Fruit fly (Drosophila melanogaster) whole organism, prepupa: ENCODE results near the gene CG8206.

ENCODE experiments used
- Blimp-1 ChIP-seq: fragments of 200-800 bp; sonication (Bioruptor generic); optimal IDR thresholded peaks from 3 replicates; lab custom pipeline; 2017; ENCODE audit warnings: missing biosample characterization, missing genetic modification characterization, mild to moderate bottlenecking, moderate library complexity, missing genetic modification reagents
- CG10631 ChIP-seq: fragments of 200-800 bp; sonication (Bioruptor generic); optimal IDR thresholded peaks from 2 replicates; lab custom pipeline; 2016; ENCODE audit warnings: missing biosample characterization, missing genetic modification characterization
- CG11294 ChIP-seq: fragments of 200-800 bp; sonication (Bioruptor generic); IDR thresholded peaks from 2 replicates; pipeline ENCODE4 v1.3.6; 2022; ENCODE audit warnings: missing biosample characterization, missing genetic modification characterization
- CG11762 ChIP-seq: fragments of 200-800 bp; sonication (Bioruptor generic); optimal IDR thresholded peaks from 3 replicates; lab custom pipeline; 2016; ENCODE audit warnings: missing biosample characterization, missing genetic modification characterization; ENCODE audit not compliant: insufficient read depth
- CG11902 ChIP-seq: fragments of 200-800 bp; sonication (Bioruptor generic); optimal IDR thresholded peaks from 3 replicates; lab custom pipeline; 2016; ENCODE audit warnings: missing biosample characterization, missing genetic modification characterization
- CG15336 ChIP-seq: fragments of 200-800 bp; sonication (Bioruptor generic); IDR thresholded peaks from 2 replicates; pipeline ENCODE4 v1.3.6; 2022; ENCODE audit warnings: missing biosample characterization, missing genetic modification characterization
- CG1621 ChIP-seq: fragments of 200-800 bp; sonication (Bioruptor generic); optimal IDR thresholded peaks from 3 replicates; lab custom pipeline; 2018; ENCODE audit warnings: missing biosample characterization, mild to moderate bottlenecking, missing genetic modification characterization
- CG3032 ChIP-seq: fragments of 200-800 bp; optimal IDR thresholded peaks from 2 replicates; lab custom pipeline; 2019; ENCODE audit warnings: missing biosample characterization, mild to moderate bottlenecking, missing genetic modification characterization, moderate library complexity
- CG3919 ChIP-seq: fragments of 200-800 bp; sonication (Bioruptor generic); optimal IDR thresholded peaks from 3 replicates; lab custom pipeline; 2016; ENCODE audit warnings: missing biosample characterization, missing genetic modification characterization
- CG4318 ChIP-seq: fragments of 200-800 bp; sonication (Bioruptor generic); optimal IDR thresholded peaks from 3 replicates; lab custom pipeline; 2017; ENCODE audit warnings: missing biosample characterization, mild to moderate bottlenecking, missing genetic modification characterization
- CG6163 ChIP-seq: fragments of 200-800 bp; sonication (Bioruptor generic); IDR thresholded peaks from 3 replicates; pipeline ENCODE4 v1.3.6; 2022; ENCODE audit warnings: missing biosample characterization, missing genetic modification characterization
- CG6276 ChIP-seq: fragments of 200-800 bp; sonication (Bioruptor generic); optimal IDR thresholded peaks from 2 replicates; lab custom pipeline; 2017; ENCODE audit warnings: missing biosample characterization, mild to moderate bottlenecking, missing genetic modification characterization
- CG6792 ChIP-seq: fragments of 200-800 bp; sonication (Bioruptor generic); optimal IDR thresholded peaks from 3 replicates; lab custom pipeline; 2016; ENCODE audit warnings: missing biosample characterization, missing genetic modification characterization
- CG6808 ChIP-seq: fragments of 200-800 bp; sonication (Bioruptor generic); optimal IDR thresholded peaks from 3 replicates; lab custom pipeline; 2017; ENCODE audit warnings: missing biosample characterization, missing genetic modification characterization, mild to moderate bottlenecking, moderate library complexity, missing genetic modification reagents
- CG6854 ChIP-seq: fragments of 200-800 bp; sonication (Bioruptor generic); optimal IDR thresholded peaks from 2 replicates; lab custom pipeline; 2017; ENCODE audit warnings: missing biosample characterization, mild to moderate bottlenecking, missing genetic modification characterization
- CG7368 ChIP-seq: fragments of 200-800 bp; sonication (Bioruptor generic); optimal IDR thresholded peaks from 3 replicates; lab custom pipeline; 2016; ENCODE audit warnings: missing biosample characterization, missing genetic modification characterization
- CG8319 ChIP-seq: fragments of 200-800 bp; sonication (Bioruptor generic); optimal IDR thresholded peaks from 3 replicates; lab custom pipeline; 2016; ENCODE audit warnings: missing biosample characterization, missing genetic modification characterization
- CG8632 ChIP-seq: fragments of 200-800 bp; sonication (Bioruptor generic); optimal IDR thresholded peaks from 3 replicates; lab custom pipeline; 2016; ENCODE audit warnings: missing biosample characterization, missing genetic modification characterization
- CG9139 ChIP-seq: fragments of 200-800 bp; sonication (Bioruptor generic); optimal IDR thresholded peaks from 3 replicates; lab custom pipeline; 2017; ENCODE audit warnings: missing biosample characterization, mild to moderate bottlenecking, missing genetic modification characterization
- Eip75B ChIP-seq: fragments of 200-800 bp; sonication (Bioruptor generic); optimal IDR thresholded peaks from 3 replicates; lab custom pipeline; 2016; ENCODE audit warnings: missing biosample characterization, missing genetic modification characterization
- Eip78C ChIP-seq: fragments of 200-800 bp; sonication (Bioruptor generic); peaks from one replicate; lab custom pipeline; 2016; ENCODE audit warnings: missing biosample characterization, missing genetic modification characterization
- Ets21C ChIP-seq: fragments of 200-800 bp; sonication (Bioruptor generic); optimal IDR thresholded peaks from 3 replicates; lab custom pipeline; 2016; ENCODE audit warnings: missing biosample characterization, missing genetic modification characterization
- Gug ChIP-seq: fragments of 200-800 bp; sonication (Bioruptor generic); IDR thresholded peaks from 2 replicates; pipeline ENCODE4 v1.3.6; 2022; ENCODE audit warnings: missing biosample characterization, missing genetic modification characterization
- Hr39 ChIP-seq: fragments of 200-800 bp; sonication (Bioruptor generic); optimal IDR thresholded peaks from 2 replicates; lab custom pipeline; 2016; ENCODE audit warnings: missing biosample characterization, missing genetic modification characterization
- Hr4 ChIP-seq: fragments of 200-800 bp; sonication (Bioruptor generic); optimal IDR thresholded peaks from 3 replicates; lab custom pipeline; 2016; ENCODE audit warnings: missing biosample characterization, missing genetic modification characterization
- Met ChIP-seq: fragments of 200-800 bp; sonication (Bioruptor generic); optimal IDR thresholded peaks from 3 replicates; lab custom pipeline; 2016; ENCODE audit warnings: missing biosample characterization, missing genetic modification characterization
- OdsH ChIP-seq: fragments of 200-800 bp; sonication (Bioruptor generic); optimal IDR thresholded peaks from 3 replicates; lab custom pipeline; 2016; ENCODE audit warnings: missing biosample characterization, missing genetic modification characterization
- Smox ChIP-seq: fragments of 200-800 bp; sonication (Bioruptor generic); optimal IDR thresholded peaks from 3 replicates; lab custom pipeline; 2016; ENCODE audit warnings: missing biosample characterization, missing genetic modification characterization
- Sox102F ChIP-seq: fragments of 200-800 bp; sonication (Bioruptor generic); optimal IDR thresholded peaks from 2 replicates; lab custom pipeline; 2016; ENCODE audit warnings: missing biosample characterization, mild to moderate bottlenecking, missing genetic modification characterization
- Sox14 ChIP-seq: fragments of 200-800 bp; sonication (Bioruptor generic); optimal IDR thresholded peaks from 3 replicates; lab custom pipeline; 2016; ENCODE audit warnings: missing biosample characterization, missing genetic modification characterization
- Sox15 ChIP-seq: fragments of 200-800 bp; sonication (Bioruptor generic); optimal IDR thresholded peaks from 3 replicates; lab custom pipeline; 2016; ENCODE audit warnings: missing biosample characterization, missing genetic modification characterization
- achi ChIP-seq: fragments of 200-800 bp; sonication (Bioruptor generic); optimal IDR thresholded peaks from 3 replicates; lab custom pipeline; 2016; ENCODE audit warnings: missing biosample characterization, missing genetic modification characterization
- acj6 ChIP-seq: fragments of 200-800 bp; sonication (Bioruptor generic); optimal IDR thresholded peaks from 3 replicates; lab custom pipeline; 2016; ENCODE audit warnings: missing biosample characterization, missing genetic modification characterization
- cyc ChIP-seq: fragments of 200-800 bp; sonication (Bioruptor generic); optimal IDR thresholded peaks from 3 replicates; lab custom pipeline; 2016; ENCODE audit warnings: missing biosample characterization, missing genetic modification characterization
- dac ChIP-seq: fragments of 200-800 bp; sonication (Bioruptor generic); optimal IDR thresholded peaks from 2 replicates; lab custom pipeline; 2017; ENCODE audit warnings: missing biosample characterization, mild to moderate bottlenecking, missing genetic modification characterization
- dsx ChIP-seq: fragments of 200-800 bp; optimal IDR thresholded peaks from 3 replicates; lab custom pipeline; 2019; ENCODE audit warnings: missing biosample characterization, mild to moderate bottlenecking, missing genetic modification characterization, moderate library complexity; ENCODE audit not compliant: poor library complexity, severe bottlenecking
- esn ChIP-seq: fragments of 200-800 bp; sonication (Bioruptor generic); optimal IDR thresholded peaks from 2 replicates; lab custom pipeline; 2016; ENCODE audit warnings: missing biosample characterization, mild to moderate bottlenecking, missing genetic modification characterization, moderate library complexity
- fd59A ChIP-seq: fragments of 200-800 bp; sonication (Bioruptor generic); optimal IDR thresholded peaks from 2 replicates; lab custom pipeline; 2017; ENCODE audit warnings: missing biosample characterization, mild to moderate bottlenecking, missing genetic modification characterization, missing genetic modification reagents
- fd85E ChIP-seq: fragments of 200-800 bp; sonication (Bioruptor generic); optimal IDR thresholded peaks from 3 replicates; lab custom pipeline; 2016; ENCODE audit warnings: missing biosample characterization, missing genetic modification characterization
- fkh ChIP-seq: fragments of 200-800 bp; sonication (Bioruptor generic); optimal IDR thresholded peaks from 3 replicates; lab custom pipeline; 2017; ENCODE audit warnings: missing biosample characterization, mild to moderate bottlenecking, missing genetic modification characterization, moderate library complexity
- lz ChIP-seq: fragments of 200-800 bp; sonication (Bioruptor generic); optimal IDR thresholded peaks from 3 replicates; lab custom pipeline; 2016; ENCODE audit warnings: missing biosample characterization, missing genetic modification characterization
- net ChIP-seq: fragments of 200-800 bp; sonication (Bioruptor generic); optimal IDR thresholded peaks from 3 replicates; lab custom pipeline; 2016; ENCODE audit warnings: missing biosample characterization, missing genetic modification characterization
- pdm3 ChIP-seq: fragments of 200-800 bp; sonication (Bioruptor generic); optimal IDR thresholded peaks from 3 replicates; lab custom pipeline; 2016; ENCODE audit warnings: missing biosample characterization, missing genetic modification characterization
- salr ChIP-seq, 2 experiments: fragments of 200-800 bp; sonication (Bioruptor generic); optimal IDR thresholded peaks; 3 replicates each; lab custom pipeline; 2016 to 2018; ENCODE audit warnings: missing biosample characterization in 2 of 2, missing genetic modification characterization in 2 of 2, mild to moderate bottlenecking in 1 of 2
- ss ChIP-seq, 2 experiments: fragments of 200-800 bp; sonication (Bioruptor generic); optimal IDR thresholded peaks; 2 replicates in 1 of 2; 3 replicates in 1 of 2; lab custom pipeline; 2017 to 2018; ENCODE audit warnings: mild to moderate bottlenecking in 2 of 2, missing biosample characterization in 2 of 2, missing genetic modification characterization in 2 of 2, moderate library complexity in 1 of 2
- svp ChIP-seq: fragments of 200-800 bp; sonication (Bioruptor generic); peaks from one replicate; lab custom pipeline; 2016; ENCODE audit warnings: missing biosample characterization, missing genetic modification characterization
- topi ChIP-seq: fragments of 200-800 bp; sonication (Bioruptor generic); optimal IDR thresholded peaks from 3 replicates; lab custom pipeline; 2016; ENCODE audit warnings: missing biosample characterization, missing genetic modification characterization

CG8206 gene

dm6 chrX:15703720-15704206, 35.3 kb upstream of the CG8206 start, which contains the start of the genes Pis and Hap40 (continued):
- TF ChIP-seq CG11294 (GFP tag; lab: Robert Waterston, UW) = peak; percentile 12; the same call in 1 of the 2 replicates
- TF ChIP-seq topi (GFP tag; lab: Kevin White, UChicago) = peak; percentile 61
- TF ChIP-seq CG6854 (GFP tag; lab: Kevin White, UChicago) = no peak
- TF ChIP-seq Eip75B (GFP tag; lab: Kevin White, UChicago) = no peak
- no peak for TF ChIP-seq Met (GFP tag; lab: Kevin White, UChicago)
- TF ChIP-seq Ets21C (GFP tag; lab: Kevin White, UChicago) = peak; percentile 59
- peak; percentile 67 for TF ChIP-seq CG4318
- TF ChIP-seq acj6 (GFP tag; lab: Kevin White, UChicago) = peak; percentile 65
- no peak for TF ChIP-seq CG6276 (GFP tag; lab: Kevin White, UChicago)
- TF ChIP-seq Eip78C (GFP tag; lab: Kevin White, UChicago) = peak; percentile 77
- peak; percentile 69 for TF ChIP-seq pdm3 (GFP tag; lab: Kevin White, UChicago)
- peak; percentile 19 for TF ChIP-seq CG8319
- TF ChIP-seq net (GFP tag; lab: Kevin White, UChicago) = peak; percentile 36
- peak; percentile 53 for TF ChIP-seq Gug (GFP tag; lab: Robert Waterston, UW)
- TF ChIP-seq fkh (GFP tag; lab: Kevin White, UChicago) = peak; percentile 77
- no peak for TF ChIP-seq CG11762 (GFP tag; lab: Kevin White, UChicago)
- no peak for TF ChIP-seq fd85E (GFP tag; lab: Kevin White, UChicago)
- no peak for TF ChIP-seq CG9139 (GFP tag; lab: Kevin White, UChicago)
- peak; percentile 56 for TF ChIP-seq dsx (GFP tag; lab: Kevin White, UChicago)
- peak; percentile 94 for TF ChIP-seq svp (GFP tag; lab: Kevin White, UChicago)
- no peak for TF ChIP-seq ss (GFP tag; optimal IDR thresholded peaks at IDR 0.05; lab: Kevin White, UChicago)
- TF ChIP-seq fd59A (GFP tag; lab: Kevin White, UChicago) = peak; percentile 42
- TF ChIP-seq salr (GFP tag; optimal IDR thresholded peaks at IDR 0.05; lab: Kevin White, UChicago) = peak in 1 of 2 experiments; percentile 28
- TF ChIP-seq dac (GFP tag; lab: Kevin White, UChicago) = peak; percentile 63
- peak; percentile 51 for TF ChIP-seq CG3919 (GFP tag; lab: Kevin White, UChicago)
- TF ChIP-seq Smox (GFP tag; lab: Kevin White, UChicago) = peak; percentile 70
- TF ChIP-seq CG6163 (GFP tag; lab: Robert Waterston, UW) = peak; percentile 60; the same call in 2 of the 3 replicates
- TF ChIP-seq Sox102F (GFP tag; lab: Kevin White, UChicago) = no peak
- no peak for TF ChIP-seq OdsH (GFP tag; lab: Kevin White, UChicago)
- TF ChIP-seq, all 60 proteins: peak for 41

dm6 chrX:15709624-15709983, 29.4 kb upstream of the CG8206 start:
- TF ChIP-seq CG10631 (GFP tag; lab: Kevin White, UChicago) (no peak), CG9139 (GFP tag; lab: Kevin White, UChicago) (no peak), CG7368 (GFP tag; lab: Kevin White, UChicago) (no peak), fkh (GFP tag; lab: Kevin White, UChicago) (no peak), dsx (GFP tag; lab: Kevin White, UChicago) (no peak), CG3032 (tag; lab: Kevin White, UChicago) (peak; percentile 9), Hr39 (peak; percentile 44), Eip75B (GFP tag; lab: Kevin White, UChicago) (peak; percentile 36), CG6792 (GFP tag; lab: Kevin White, UChicago) (peak; percentile 37), CG8632 (GFP tag; lab: Kevin White, UChicago) (no peak), cyc (GFP tag; lab: Kevin White, UChicago) (no peak), OdsH (GFP tag; lab: Kevin White, UChicago) (no peak), achi (GFP tag; lab: Kevin White, UChicago) (peak; percentile 37), CG3919 (GFP tag; lab: Kevin White, UChicago) (peak; percentile 35), Sox14 (peak; percentile 33), Sox15 (GFP tag; lab: Kevin White, UChicago) (no peak), CG6276 (GFP tag; lab: Kevin White, UChicago) (no peak), CG6808 (GFP tag; lab: Kevin White, UChicago) (peak; percentile 98), Gug (GFP tag; lab: Robert Waterston, UW) (no peak), CG11294 (GFP tag; lab: Robert Waterston, UW) (no peak), esn (GFP tag; lab: Kevin White, UChicago) (peak; percentile 23), CG1621 (peak; percentile 28), Eip78C (GFP tag; lab: Kevin White, UChicago) (peak; percentile 53), CG8319 (peak; percentile 14), CG6854 (GFP tag; lab: Kevin White, UChicago) (no peak), pdm3 (GFP tag; lab: Kevin White, UChicago) (no peak), CG6163 (GFP tag; lab: Robert Waterston, UW) (0 out of 3 replicates have a peak, but pooled peaks have one; percentile 30), CG15336 (GFP tag; lab: Robert Waterston, UW) (peak; percentile 38; the same call in 1 of the 2 replicates), svp (GFP tag; lab: Kevin White, UChicago) (peak; percentile 72), Blimp-1 (GFP tag; lab: Kevin White, UChicago) (no peak), Hr4 (GFP tag; lab: Kevin White, UChicago) (no peak), lz (GFP tag; lab: Kevin White, UChicago) (peak; percentile 6), CG11902 (peak; percentile 3)
